Fruit fly (Drosophila melanogaster) whole organism, embryonic: ENCODE measurements around the gene bsf.

Source experiments
- CG10654 ChIP-seq: fragments of 200-800 bp; sonication (Bioruptor generic); optimal IDR thresholded peaks from 2 replicates; lab custom pipeline; 2016; ENCODE audit warnings: missing biosample characterization, missing genetic modification characterization
- CG12942 ChIP-seq: fragments of 200-800 bp; sonication (Bioruptor generic); optimal IDR thresholded peaks from 3 replicates; lab custom pipeline; 2016; ENCODE audit warnings: missing biosample characterization, missing genetic modification characterization
- Kr ChIP-seq: fragments of 200-800 bp; sonication (Bioruptor generic); optimal IDR thresholded peaks from 2 replicates; lab custom pipeline; 2017; ENCODE audit warnings: missing biosample characterization, mild to moderate bottlenecking, missing genetic modification characterization
- kay ChIP-seq: fragments of 200-800 bp; sonication (Bioruptor generic); optimal IDR thresholded peaks from 2 replicates; lab custom pipeline; 2016; ENCODE audit warnings: missing biosample characterization, missing genetic modification characterization
- pros ChIP-seq: fragments of 200-800 bp; sonication (Bioruptor generic); optimal IDR thresholded peaks from 3 replicates; lab custom pipeline; 2019; ENCODE audit warnings: missing biosample characterization, mild to moderate bottlenecking, missing genetic modification characterization, moderate library complexity
- sim ChIP-seq: fragments of 200-800 bp; sonication (Bioruptor generic); IDR thresholded peaks from 2 replicates; pipeline ENCODE4 v1.3.6; 2022; ENCODE audit warnings: missing biosample characterization, missing genetic modification characterization

DNA sequence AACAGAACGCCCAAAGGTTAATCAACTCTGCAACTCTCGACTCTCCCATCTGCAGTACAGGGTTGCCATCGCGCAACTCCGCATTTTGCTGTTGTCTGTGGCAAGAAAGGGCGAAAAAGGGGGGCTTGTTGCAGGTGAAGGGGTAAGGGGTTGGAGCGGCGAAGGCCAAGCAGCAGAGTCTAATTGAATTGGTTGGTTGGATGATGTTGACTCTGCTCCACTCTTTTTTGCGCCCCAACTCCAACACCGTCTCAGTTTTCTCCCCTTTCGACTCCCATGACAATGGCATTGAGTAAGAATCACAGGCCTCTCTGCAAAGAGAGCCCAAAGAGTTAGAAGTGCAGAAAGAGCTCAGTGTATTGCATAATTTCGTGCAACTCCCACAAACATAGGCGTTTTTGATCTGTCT lies 14.2 kb upstream of the bsf start:
- TF ChIP-seq pros (GFP tag; lab: Kevin White, UChicago): no peak
- no peak for TF ChIP-seq sim
- no peak for TF ChIP-seq CG10654 (GFP tag; lab: Kevin White, UChicago)
- no peak for TF ChIP-seq CG12942 (GFP tag; lab: Kevin White, UChicago)
- TF ChIP-seq Kr (GFP tag; lab: Kevin White, UChicago): no peak
- no peak for TF ChIP-seq kay (GFP tag; lab: Kevin White, UChicago)
